Worm (Caenorhabditis elegans) whole organism, L3 larva: ENCODE data around the gene nhr-86.

ENCODE experiments used
- R02D3.7 ChIP-seq: fragments of 150-350 bp; optimal IDR thresholded peaks from 2 replicates; lab custom pipeline; 2014; ENCODE audit warnings: missing biosample characterization, missing genetic modification characterization
- ZK546.5 ChIP-seq: sonication (generic microtip); optimal IDR thresholded peaks from 2 replicates; lab custom pipeline; 2017; ENCODE audit warnings: missing biosample characterization, missing genetic modification characterization
- ama-1 ChIP-seq: fragments of 150-350 bp; optimal IDR thresholded peaks from 2 replicates; lab custom pipeline; 2018
- ceh-16 ChIP-seq: sonication (generic microtip); optimal IDR thresholded peaks from 2 replicates; lab custom pipeline; 2017; ENCODE audit warnings: missing biosample characterization, missing genetic modification characterization
- ceh-82 ChIP-seq: fragments of 150-350 bp; optimal IDR thresholded peaks from 2 replicates; lab custom pipeline; 2014; ENCODE audit warnings: missing biosample characterization, missing genetic modification characterization
- ceh-9 ChIP-seq: sonication (generic microtip); optimal IDR thresholded peaks from 2 replicates; lab custom pipeline; 2018; ENCODE audit warnings: missing biosample characterization, missing genetic modification characterization
- egl-27 ChIP-seq: sonication (generic microtip); optimal IDR thresholded peaks from 4 replicates; lab custom pipeline; 2017; ENCODE audit warnings: missing biosample characterization, missing genetic modification reagents, missing genetic modification characterization
- egl-5 ChIP-seq: fragments of 150-350 bp; optimal IDR thresholded peaks from 2 replicates; lab custom pipeline; 2017; ENCODE audit warnings: missing biosample characterization, missing genetic modification reagents, missing genetic modification characterization, inconsistent platforms
- elt-1 ChIP-seq: fragments of 150-350 bp; optimal IDR thresholded peaks from 2 replicates; lab custom pipeline; 2014; ENCODE audit warnings: missing biosample characterization, missing genetic modification characterization
- elt-2 ChIP-seq: sonication (generic microtip); optimal IDR thresholded peaks from 2 replicates; lab custom pipeline; 2016; ENCODE audit warnings: missing genetic modification reagents, mild to moderate bottlenecking, missing genetic modification characterization, missing compliant biosample characterization
- elt-3 ChIP-seq, 3 experiments: fragments of 150-350 bp in 1 of 3; sonication (generic microtip) in 2 of 3; optimal IDR thresholded peaks; 2 replicates in 2 of 3; 4 replicates in 1 of 3; lab custom pipeline; 2014 to 2017; ENCODE audit warnings: missing biosample characterization in 3 of 3, missing genetic modification characterization in 3 of 3
- fkh-10 ChIP-seq: sonication (generic microtip); optimal IDR thresholded peaks from 2 replicates; lab custom pipeline; 2017; ENCODE audit warnings: missing biosample characterization, missing genetic modification reagents, missing genetic modification characterization
- fkh-2 ChIP-seq: fragments of 150-350 bp; optimal IDR thresholded peaks from 2 replicates; lab custom pipeline; 2014; ENCODE audit warnings: missing biosample characterization, missing genetic modification reagents, missing genetic modification characterization
- fos-1 ChIP-seq: fragments of 150-350 bp; optimal IDR thresholded peaks from 2 replicates; lab custom pipeline; 2014; ENCODE audit warnings: missing biosample characterization, missing genetic modification characterization
- hmg-11 ChIP-seq: sonication (generic microtip); optimal IDR thresholded peaks from 2 replicates; lab custom pipeline; 2016; ENCODE audit warnings: missing genetic modification characterization, missing compliant biosample characterization
- jun-1 ChIP-seq: fragments of 150-350 bp; optimal IDR thresholded peaks from 2 replicates; lab custom pipeline; 2014; ENCODE audit warnings: missing biosample characterization, missing genetic modification reagents, missing genetic modification characterization
- lin-39 ChIP-seq: fragments of 150-350 bp; optimal IDR thresholded peaks from 2 replicates; lab custom pipeline; 2018; ENCODE audit warnings: missing biosample characterization, missing genetic modification reagents, missing genetic modification characterization
- mdl-1 ChIP-seq: fragments of 150-350 bp; optimal IDR thresholded peaks from 2 replicates; lab custom pipeline; 2014; ENCODE audit warnings: missing biosample characterization, missing genetic modification characterization
- nfya-1 ChIP-seq: sonication (generic microtip); optimal IDR thresholded peaks from 2 replicates; lab custom pipeline; 2017; ENCODE audit warnings: missing genetic modification characterization, mild to moderate bottlenecking, missing compliant biosample characterization, antibody characterized with exemption, moderate library complexity; ENCODE audit not compliant: insufficient read depth
- nhr-11 ChIP-seq: fragments of 150-350 bp; optimal IDR thresholded peaks from 2 replicates; lab custom pipeline; 2014; ENCODE audit warnings: missing biosample characterization, missing genetic modification characterization
- nhr-12 ChIP-seq: fragments of 150-350 bp; optimal IDR thresholded peaks from 2 replicates; lab custom pipeline; 2014; ENCODE audit warnings: missing biosample characterization, missing genetic modification characterization
- nhr-25 ChIP-seq: sonication (generic microtip); optimal IDR thresholded peaks from 2 replicates; lab custom pipeline; 2017; ENCODE audit warnings: missing biosample characterization, missing genetic modification characterization
- nhr-28 ChIP-seq: fragments of 150-350 bp; optimal IDR thresholded peaks from 2 replicates; lab custom pipeline; 2014; ENCODE audit warnings: missing biosample characterization, missing genetic modification characterization
- nhr-67 ChIP-seq: fragments of 150-350 bp; optimal IDR thresholded peaks from 2 replicates; lab custom pipeline; 2014; ENCODE audit warnings: missing biosample characterization, missing genetic modification characterization
- nhr-76 ChIP-seq: fragments of 150-350 bp; sonication (generic microtip); optimal IDR thresholded peaks from 5 replicates; lab custom pipeline; 2014; ENCODE audit warnings: missing biosample characterization, missing genetic modification characterization
- nhr-77 ChIP-seq: fragments of 150-350 bp; optimal IDR thresholded peaks from 2 replicates; lab custom pipeline; 2014; ENCODE audit warnings: missing biosample characterization, missing genetic modification characterization
- sea-2 ChIP-seq: fragments of 150-350 bp; sonication (generic microtip); optimal IDR thresholded peaks from 4 replicates; lab custom pipeline; 2014; ENCODE audit warnings: missing biosample characterization, missing genetic modification reagents, missing genetic modification characterization
- skn-1 ChIP-seq: fragments of 150-350 bp; optimal IDR thresholded peaks from 2 replicates; lab custom pipeline; 2014; ENCODE audit warnings: missing biosample characterization, missing genetic modification characterization
- snpc-4 ChIP-seq: fragments of 150-350 bp; optimal IDR thresholded peaks from 2 replicates; lab custom pipeline; 2014; ENCODE audit warnings: missing biosample characterization, missing genetic modification characterization
- unc-39 ChIP-seq: sonication (generic microtip); optimal IDR thresholded peaks from 4 replicates; lab custom pipeline; 2017; ENCODE audit warnings: missing biosample characterization, missing genetic modification characterization
- unc-62 ChIP-seq: fragments of 150-350 bp; sonication (generic microtip); optimal IDR thresholded peaks from 4 replicates; lab custom pipeline; 2014; ENCODE audit warnings: missing biosample characterization, missing genetic modification reagents, missing genetic modification characterization
- zag-1 ChIP-seq: fragments of 150-350 bp; optimal IDR thresholded peaks from 2 replicates; lab custom pipeline; 2014; ENCODE audit warnings: missing biosample characterization, missing genetic modification characterization
- ztf-11 ChIP-seq: fragments of 150-350 bp; optimal IDR thresholded peaks from 2 replicates; lab custom pipeline; 2014; ENCODE audit warnings: missing biosample characterization, missing genetic modification characterization

The nhr-86 gene

ce11 chrV:2031454-2031853 lies 35.2 kb downstream of the nhr-86 start, which contains the start of gene hil-6:
Gene hil-6 (minus strand): TSS chrV:2031554.
- TF ChIP-seq elt-3 (tag; optimal IDR thresholded peaks at IDR 0.05; lab: Kevin White, UChicago) (no peak), nhr-76 (tag; lab: Kevin White, UChicago) (no peak), nhr-77 (tag; lab: Kevin White, UChicago) (no peak), ceh-16 (tag; lab: Kevin White, UChicago) (no peak), nhr-11 (tag; lab: Kevin White, UChicago) (no peak), skn-1 (tag; lab: Kevin White, UChicago) (no peak), unc-39 (no peak), nfya-1 (no peak), ztf-11 (tag; lab: Kevin White, UChicago) (no peak), nhr-12 (tag; lab: Kevin White, UChicago) (no peak)

- TF ChIP-seq fkh-10 (GFP tag; lab: Kevin White, UChicago): no peak
- no peak for TF ChIP-seq jun-1 (tag; lab: Kevin White, UChicago)
- TF ChIP-seq ceh-82 (tag; lab: Kevin White, UChicago): no peak
- no peak for TF ChIP-seq unc-62
- no peak for TF ChIP-seq nhr-11 (tag; lab: Kevin White, UChicago)
- no peak for TF ChIP-seq ceh-9 (tag; lab: Kevin White, UChicago)
- no peak for TF ChIP-seq ztf-11 (tag; lab: Kevin White, UChicago)
- TF ChIP-seq nhr-25 (tag; lab: Kevin White, UChicago): no peak
- TF ChIP-seq snpc-4: no peak
- TF ChIP-seq ama-1 (lab: Kevin White, UChicago): no peak
- TF ChIP-seq nhr-76 (tag; lab: Kevin White, UChicago): no peak
Observed at ce11 chrV:2030661-2031060, 36.0 kb downstream of the nhr-86 start.

DNA sequence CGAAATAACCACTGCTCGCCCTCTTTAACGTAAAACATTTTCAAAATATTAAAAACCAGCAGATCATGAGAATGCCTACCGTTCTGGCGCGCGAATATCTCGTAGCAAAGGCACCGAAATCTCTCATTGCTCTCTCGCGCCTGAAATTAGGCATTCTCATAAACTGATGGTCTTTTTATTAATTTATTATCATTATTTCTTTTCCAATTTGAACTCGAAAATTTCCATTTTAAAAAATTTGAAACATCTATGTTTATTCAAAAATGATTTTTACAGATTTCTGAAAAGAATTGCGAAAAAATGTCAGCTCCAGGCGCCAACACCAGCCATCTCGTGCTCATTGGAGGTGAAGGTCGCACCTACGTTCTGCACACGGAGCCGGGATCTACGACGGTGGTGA lies 36.8 kb downstream of the nhr-86 start, which contains the start of gene F59A7.12:
Gene F59A7.12, plus strand, starts transcription at position 301 of the 400 bp plus-strand sequence.
- TF ChIP-seq elt-1 (tag; lab: Kevin White, UChicago): no peak
- TF ChIP-seq ZK546.5 (tag; lab: Kevin White, UChicago): no peak
- no peak for TF ChIP-seq nfya-1
- TF ChIP-seq fkh-10 (GFP tag; lab: Kevin White, UChicago): no peak
- TF ChIP-seq egl-27: no peak
- TF ChIP-seq elt-2 (tag; lab: Kevin White, UChicago): no peak
- TF ChIP-seq sea-2 (GFP tag; lab: Kevin White, UChicago): no peak
- TF ChIP-seq hmg-11: no peak
- no peak for TF ChIP-seq fos-1 (tag; lab: Kevin White, UChicago)
- TF ChIP-seq ceh-82 (tag; lab: Kevin White, UChicago): no peak
- TF ChIP-seq nhr-11 (tag; lab: Kevin White, UChicago): no peak
- TF ChIP-seq elt-3 (tag; optimal IDR thresholded peaks at IDR 0.05; lab: Kevin White, UChicago): no peak
- no peak for TF ChIP-seq skn-1 (tag; lab: Kevin White, UChicago)
- TF ChIP-seq nhr-28: no peak
- no peak for TF ChIP-seq mdl-1
- no peak for TF ChIP-seq nhr-12 (tag; lab: Kevin White, UChicago)

DNA sequence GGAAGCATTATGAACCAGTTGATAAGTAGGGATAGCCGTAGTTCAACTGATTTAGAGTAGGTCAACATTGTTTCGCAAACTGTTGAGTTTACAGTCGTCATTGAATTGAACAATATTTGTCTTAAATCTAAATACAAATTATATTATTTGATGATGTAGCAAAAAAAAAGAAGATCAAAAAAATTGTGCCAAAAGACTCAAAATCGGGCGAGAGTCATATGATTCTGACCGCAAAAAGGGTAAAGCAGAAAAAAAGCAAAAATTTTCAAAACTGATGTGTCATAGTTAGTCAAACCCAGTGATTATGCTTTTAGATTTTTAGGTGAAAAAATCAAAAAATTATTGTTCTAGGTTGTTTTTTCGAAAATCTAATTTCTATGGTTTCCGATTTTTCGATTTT lies 38.9 kb downstream of the nhr-86 start, which contains the start of gene srab-13:
Gene srab-13, minus strand, starts transcription at position 101 of the 400 bp plus-strand sequence.
- no peak for TF ChIP-seq snpc-4
- TF ChIP-seq unc-62: no peak
- TF ChIP-seq skn-1 (tag; lab: Kevin White, UChicago): no peak
- TF ChIP-seq ztf-11 (tag; lab: Kevin White, UChicago): no peak
- TF ChIP-seq nhr-76 (tag; lab: Kevin White, UChicago): no peak
- TF ChIP-seq jun-1 (tag; lab: Kevin White, UChicago): no peak
- no peak for TF ChIP-seq fkh-2 (tag; lab: Kevin White, UChicago)
- TF ChIP-seq ama-1 (lab: Kevin White, UChicago): no peak
- no peak for TF ChIP-seq nhr-25 (tag; lab: Kevin White, UChicago)
- no peak for TF ChIP-seq egl-5 (tag; lab: Kevin White, UChicago)
- no peak for TF ChIP-seq R02D3.7 (tag; lab: Kevin White, UChicago)
- no peak for TF ChIP-seq nhr-77 (tag; lab: Kevin White, UChicago)

DNA sequence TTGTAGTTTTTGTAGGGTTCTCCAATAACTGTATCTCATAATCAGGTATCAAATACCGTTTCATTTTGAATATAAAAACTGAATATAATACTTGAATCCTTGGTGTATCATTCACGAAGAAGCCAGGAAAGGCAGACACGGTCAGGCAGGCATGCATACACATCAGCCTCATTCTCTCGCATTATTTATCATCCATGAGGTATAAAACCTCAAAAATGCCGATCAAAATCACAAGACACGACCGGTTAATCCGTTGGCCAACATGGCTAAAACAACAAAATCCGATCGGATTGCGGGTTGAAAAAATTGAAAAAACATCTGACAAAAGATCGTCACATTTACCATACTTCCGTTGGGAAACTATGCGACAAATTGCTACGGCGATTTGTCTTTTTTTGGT lies 44.3 kb downstream of the nhr-86 start, which contains the start of gene F59A7.5:
Gene F59A7.5, plus strand, starts transcription at position 301 of the 400 bp plus-strand sequence.
- TF ChIP-seq zag-1 (tag; lab: Kevin White, UChicago): no peak
- TF ChIP-seq lin-39 (tag; lab: Kevin White, UChicago): no peak
- no peak for TF ChIP-seq unc-39
- TF ChIP-seq nhr-67 (tag; lab: Kevin White, UChicago): no peak
- no peak for TF ChIP-seq skn-1 (tag; lab: Kevin White, UChicago)
- no peak for TF ChIP-seq fkh-2 (tag; lab: Kevin White, UChicago)
- TF ChIP-seq, all 47 proteins: peak for 0
